Worm (Caenorhabditis elegans): ENCODE results near the gene F40D4.13.

ce11 chrV:17171551-17171950 lies 14.5 kb upstream of the F40D4.13 start, which contains the start of gene srbc-26:
- TF ChIP-seq drap-1 (GFP tag; optimal IDR thresholded peaks at IDR 0.05) (no peak), nhr-76 (tag; optimal IDR thresholded peaks at IDR 0.05) (no peak), lin-32 (GFP tag; optimal IDR thresholded peaks at IDR 0.05) (no peak), snpc-4 (tag; optimal IDR thresholded peaks at IDR 0.05) (no peak), unc-62 (GFP tag; optimal IDR thresholded peaks at IDR 0.05) (no peak), unc-39 (tag; optimal IDR thresholded peaks at IDR 0.05) (no peak), elt-3 (tag; optimal IDR thresholded peaks at IDR 0.05) (no peak), nhr-28 (tag; optimal IDR thresholded peaks at IDR 0.05) (no peak)

All from whole organism, mixed stage, embryonic.